Fruit fly (Drosophila melanogaster): ENCODE data around the gene CG34015.

The CG34015 gene

DNA sequence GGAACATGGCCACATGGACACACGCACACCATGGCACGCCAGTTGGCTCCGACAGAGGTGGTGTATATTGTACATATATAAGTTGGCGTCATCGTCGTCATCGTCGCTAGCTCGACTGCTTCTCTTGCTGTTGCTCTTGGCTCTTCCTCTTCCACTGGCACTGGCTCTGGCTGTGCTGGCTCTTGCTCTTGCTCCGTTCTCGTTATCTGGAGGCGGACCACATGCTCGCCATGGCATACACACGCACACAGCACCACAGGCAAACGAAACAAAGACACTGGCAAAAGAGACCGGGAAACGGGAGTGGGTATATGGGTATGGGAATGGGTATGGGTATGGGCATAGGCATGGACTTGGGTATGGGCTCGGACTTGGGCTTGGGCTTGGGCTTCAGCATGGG, 23.0 kb downstream of the CG34015 start (continued):
- TF ChIP-seq bsh (GFP tag; optimal IDR thresholded peaks at IDR 0.05): no peak
- TF ChIP-seq amos (GFP tag; IDR thresholded peaks at IDR 0.05; ENCODE audit: partially characterized antibody): no peak
- no peak for TF ChIP-seq br (optimal IDR thresholded peaks at IDR 0.05)
- TF ChIP-seq gcm2 (GFP tag; optimal IDR thresholded peaks at IDR 0.05): no peak
- TF ChIP-seq Dek (tag; optimal IDR thresholded peaks at IDR 0.05): no peak
- no peak for TF ChIP-seq CG8944 (GFP tag; optimal IDR thresholded peaks at IDR 0.05)
- TF ChIP-seq dysf (GFP tag; IDR thresholded peaks at IDR 0.05): no peak
- no peak for TF ChIP-seq CG13624 (GFP tag; optimal IDR thresholded peaks at IDR 0.05)
- TF ChIP-seq phol (tag; optimal IDR thresholded peaks at IDR 0.05): no peak
- TF ChIP-seq lmd (GFP tag; IDR thresholded peaks at IDR 0.05): no peak
- no peak for TF ChIP-seq CG2712 (tag; optimal IDR thresholded peaks at IDR 0.05)
- no peak for TF ChIP-seq dati (GFP tag; IDR thresholded peaks at IDR 0.05)
- no peak for TF ChIP-seq CG9215 (GFP tag; IDR thresholded peaks at IDR 0.05)
- no peak for TF ChIP-seq Ada2b (GFP tag; IDR thresholded peaks at IDR 0.05)

DNA sequence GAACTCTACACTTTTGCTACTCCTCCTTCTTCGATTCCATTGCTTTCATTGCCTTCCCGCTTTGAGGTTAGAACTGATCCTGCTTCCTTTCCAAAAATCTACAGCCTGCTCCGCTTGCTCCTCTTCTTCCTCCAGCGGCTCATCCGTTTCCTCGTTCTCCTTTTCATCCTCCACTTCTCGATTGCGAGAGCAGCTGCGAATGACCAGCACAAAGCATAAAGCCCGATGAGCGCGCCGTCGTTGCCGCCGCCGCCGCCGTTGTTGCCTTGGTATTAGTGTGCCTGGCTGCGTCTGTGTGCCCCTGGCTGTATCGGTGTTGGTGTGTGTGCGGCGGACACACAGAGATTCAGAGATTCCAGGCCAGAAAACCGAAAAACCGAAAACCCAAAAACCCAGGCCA, 23.8 kb downstream of the CG34015 start:
- TF ChIP-seq CG3847 (GFP tag; IDR thresholded peaks at IDR 0.05) (no peak), Adf1 (GFP tag; IDR thresholded peaks at IDR 0.05) (peak; percentile 56), dysf (GFP tag; IDR thresholded peaks at IDR 0.05) (no peak), chif (GFP tag; optimal IDR thresholded peaks at IDR 0.05) (no peak), Trl (optimal IDR thresholded peaks at IDR 0.05) (peak; percentile 4 to 14), Trl (GFP tag; optimal IDR thresholded peaks at IDR 0.05) (no peak), CG6272 (GFP tag; IDR thresholded peaks at IDR 0.05) (no peak), psq (GFP tag; optimal IDR thresholded peaks at IDR 0.05) (peak; percentile 72), bigmax (GFP tag; optimal IDR thresholded peaks at IDR 0.05) (peak; percentile 71), Poxn (GFP tag; IDR thresholded peaks at IDR 0.05) (no peak), seq (GFP tag; IDR thresholded peaks at IDR 0.05) (no peak), cg (GFP tag; optimal IDR thresholded peaks at IDR 0.05) (peak; percentile 71), CG7928 (GFP tag; optimal IDR thresholded peaks at IDR 0.05) (no peak), Med (GFP tag) (peak; percentile 35), Stat92E (GFP tag; optimal IDR thresholded peaks at IDR 0.05) (peak in 1 of 3 experiments; percentile 25)

DNA sequence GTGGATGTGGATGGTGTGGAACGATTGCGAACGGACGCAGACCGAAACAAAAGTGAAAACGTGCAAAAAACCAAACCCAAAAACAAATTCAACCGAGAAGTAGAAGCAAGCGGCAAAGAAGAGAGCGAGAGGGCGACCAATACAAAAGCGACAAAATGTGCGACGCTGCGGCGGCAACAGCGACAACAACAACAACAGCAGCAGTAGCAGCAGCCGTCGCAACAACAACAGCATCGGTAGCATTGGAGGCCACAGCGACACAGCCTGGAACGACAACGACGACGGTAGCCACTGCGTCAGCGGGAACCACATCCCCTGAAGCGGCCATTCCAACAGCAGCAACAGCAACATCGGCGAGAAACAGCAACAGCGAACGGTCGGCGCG, 25.0 kb downstream of the CG34015 start:
- peak; percentile 54; the same call in 1 of the 2 replicates for TF ChIP-seq Drgx (GFP tag; IDR thresholded peaks at IDR 0.05)
- TF ChIP-seq gsb-n (tag; optimal IDR thresholded peaks at IDR 0.05): no peak
- TF ChIP-seq dm (GFP tag; optimal IDR thresholded peaks at IDR 0.05): no peak
- TF ChIP-seq CG12236 (GFP tag; optimal IDR thresholded peaks at IDR 0.05): no peak
- TF ChIP-seq sd (tag; optimal IDR thresholded peaks at IDR 0.05): no peak
- TF ChIP-seq h (optimal IDR thresholded peaks at IDR 0.05): no peak
- no peak for TF ChIP-seq emc (GFP tag; optimal IDR thresholded peaks at IDR 0.05)
- TF ChIP-seq Trl (optimal IDR thresholded peaks at IDR 0.05): peak in 1 of 2 experiments; percentile 31
- no peak for TF ChIP-seq Trl (GFP tag; optimal IDR thresholded peaks at IDR 0.05)
- peak; percentile 87 for TF ChIP-seq CG4360 (GFP tag; IDR thresholded peaks at IDR 0.05)
- TF ChIP-seq CHES-1-like (GFP tag; optimal IDR thresholded peaks at IDR 0.05): no peak
- no peak for TF ChIP-seq wor (GFP tag; IDR thresholded peaks at IDR 0.05)
- peak; percentile 23; the same call in 1 of the 2 replicates for TF ChIP-seq Adf1 (GFP tag; IDR thresholded peaks at IDR 0.05)
- 0 out of 2 replicates have a peak, but pooled peaks have one; percentile 6 for TF ChIP-seq Rfx (GFP tag; IDR thresholded peaks at IDR 0.05)
- no peak for TF ChIP-seq ash1 (GFP tag; optimal IDR thresholded peaks at IDR 0.05)
- TF ChIP-seq H15 (GFP tag; IDR thresholded peaks at IDR 0.05): no peak
- TF ChIP-seq HLH54F (GFP tag; optimal IDR thresholded peaks at IDR 0.05): no peak
- no peak for TF ChIP-seq C15 (GFP tag; IDR thresholded peaks at IDR 0.05)
- TF ChIP-seq cg (GFP tag; optimal IDR thresholded peaks at IDR 0.05): peak; percentile 16
- peak; percentile 8 for TF ChIP-seq odd (GFP tag; optimal IDR thresholded peaks at IDR 0.05)
- peak; percentile 51; the same call in 1 of the 3 replicates for TF ChIP-seq ci (GFP tag; IDR thresholded peaks at IDR 0.05)
- no peak for TF ChIP-seq CG13424 (tag; optimal IDR thresholded peaks at IDR 0.05)
- TF ChIP-seq CG12071 (GFP tag; optimal IDR thresholded peaks at IDR 0.05): no peak
- no peak for TF ChIP-seq CG7963 (GFP tag; IDR thresholded peaks at IDR 0.05; ENCODE audit: partially characterized antibody)
